Worm (Caenorhabditis elegans): ENCODE data around the gene dph-2.
A peak's percentile ranks its signal among the peaks of the same experiment; 100 is the strongest.

Gene dph-2

ce11 chrII:10753694-10754093, 39.6 kb upstream of the dph-2 start:
- TF ChIP-seq ces-1 (GFP tag; optimal IDR thresholded peaks at IDR 0.05) (peak; percentile 71), mep-1 (tag; optimal IDR thresholded peaks at IDR 0.05) (no peak)

- TF ChIP-seq pha-4 (tag; optimal IDR thresholded peaks at IDR 0.05) (no peak), ces-1 (GFP tag; optimal IDR thresholded peaks at IDR 0.05) (peak; percentile 31)
Measured at ce11 chrII:10744801-10745200, 30.7 kb upstream of the dph-2 start.

DNA sequence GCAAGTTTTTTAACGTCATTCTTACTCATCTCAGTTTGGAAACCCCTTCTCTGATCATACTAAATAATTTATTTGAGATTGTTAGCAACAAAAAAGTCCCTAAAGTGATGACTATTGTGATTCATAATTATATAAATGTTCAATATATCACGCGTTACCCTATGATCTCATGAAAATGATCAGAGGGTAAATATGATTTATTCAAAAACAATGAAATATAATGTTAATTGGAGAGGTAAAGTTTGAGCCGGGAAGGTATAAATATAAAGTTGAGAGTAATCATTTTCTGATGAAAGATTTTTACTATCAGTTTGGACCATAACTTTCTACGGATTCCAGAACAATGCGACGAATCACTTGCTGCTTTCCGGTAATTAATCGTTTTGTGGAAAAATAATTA, 23.0 kb upstream of the dph-2 start, which contains the start of gene C52A11.3:
Gene C52A11.3 (plus strand): TSS at position 301 of the 400 bp plus-strand sequence.
- TF ChIP-seq tbx-8 (GFP tag; optimal IDR thresholded peaks at IDR 0.05) (no peak), drap-1 (GFP tag; optimal IDR thresholded peaks at IDR 0.05) (no peak), ceh-83 (GFP tag; optimal IDR thresholded peaks at IDR 0.05) (no peak)

DNA sequence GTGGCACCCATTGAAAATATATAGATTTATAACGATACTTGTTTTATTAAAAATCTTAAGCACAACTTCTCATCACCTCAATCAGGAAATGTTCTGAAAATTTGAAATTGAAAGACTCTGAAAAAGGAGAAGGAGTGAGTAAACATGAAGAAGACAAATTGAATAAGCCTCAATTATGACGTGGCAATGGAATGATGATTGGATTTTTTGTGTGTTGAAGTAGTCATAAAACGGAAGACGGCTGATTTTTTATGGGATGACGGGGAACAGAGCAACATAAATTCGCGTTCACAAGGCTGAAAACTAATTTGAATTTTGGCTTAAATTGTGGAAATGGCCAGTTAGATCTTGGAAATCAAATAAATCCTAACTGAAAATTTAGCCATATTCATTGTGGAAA, 17.5 kb upstream of the dph-2 start, which contains the start of gene glb-12:
Gene glb-12 (minus strand): TSS at position 101 of the 400 bp plus-strand sequence.
- TF ChIP-seq nhr-2 (tag; optimal IDR thresholded peaks at IDR 0.05) (no peak), flh-1 (GFP tag; optimal IDR thresholded peaks at IDR 0.05) (no peak), hlh-1 (tag; optimal IDR thresholded peaks at IDR 0.05) (no peak), M03D4.4 (tag; optimal IDR thresholded peaks at IDR 0.05) (no peak), elt-1 (tag; optimal IDR thresholded peaks at IDR 0.05; ENCODE audit: borderline replicate concordance, insufficient read depth) (no peak), sptf-1 (tag; optimal IDR thresholded peaks at IDR 0.05) (no peak), mep-1 (tag; optimal IDR thresholded peaks at IDR 0.05) (no peak), snpc-4 (tag; optimal IDR thresholded peaks at IDR 0.05) (no peak), cnd-1 (tag; optimal IDR thresholded peaks at IDR 0.05) (no peak), lin-32 (GFP tag; optimal IDR thresholded peaks at IDR 0.05) (no peak), mab-5 (tag; optimal IDR thresholded peaks at IDR 0.05) (no peak), bed-3 (GFP tag; optimal IDR thresholded peaks at IDR 0.05) (no peak), drap-1 (GFP tag; optimal IDR thresholded peaks at IDR 0.05) (no peak), elt-3 (tag; optimal IDR thresholded peaks at IDR 0.05) (no peak)

DNA sequence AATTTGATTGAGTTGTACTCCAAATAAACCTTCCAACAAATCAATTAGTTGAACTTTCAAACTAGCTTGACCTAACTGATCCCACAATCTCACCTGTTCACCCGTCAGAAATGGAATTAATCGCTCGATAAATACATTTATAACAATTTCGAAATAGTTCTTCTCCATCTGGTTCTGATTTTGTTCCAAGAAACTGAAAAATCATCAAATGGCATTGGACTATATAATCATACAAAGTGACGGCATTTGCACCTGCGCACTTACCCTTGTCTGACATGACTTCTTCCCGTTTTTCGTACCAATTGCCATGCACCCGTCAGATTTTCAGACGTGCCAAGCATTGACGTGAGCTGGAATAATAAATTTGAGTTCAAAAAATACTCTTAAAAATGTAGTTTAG, 16.6 kb upstream of the dph-2 start:
- no peak for TF ChIP-seq M03D4.4 (tag; optimal IDR thresholded peaks at IDR 0.05)
- TF ChIP-seq nhr-237 (tag; optimal IDR thresholded peaks at IDR 0.05): no peak
- TF ChIP-seq elt-1 (tag; optimal IDR thresholded peaks at IDR 0.05; ENCODE audit: borderline replicate concordance, insufficient read depth): no peak
- no peak for TF ChIP-seq hlh-1 (tag; optimal IDR thresholded peaks at IDR 0.05)
- TF ChIP-seq snpc-4 (tag; optimal IDR thresholded peaks at IDR 0.05): no peak
- TF ChIP-seq lin-13 (tag; optimal IDR thresholded peaks at IDR 0.05): no peak
- no peak for TF ChIP-seq nhr-2 (tag; optimal IDR thresholded peaks at IDR 0.05)
- TF ChIP-seq mep-1 (tag; optimal IDR thresholded peaks at IDR 0.05): no peak
- TF ChIP-seq flh-1 (GFP tag; optimal IDR thresholded peaks at IDR 0.05): no peak
- TF ChIP-seq pha-4 (tag; optimal IDR thresholded peaks at IDR 0.05): no peak
- TF ChIP-seq ceh-83 (GFP tag; optimal IDR thresholded peaks at IDR 0.05): no peak
- no peak for TF ChIP-seq unc-39 (tag; optimal IDR thresholded peaks at IDR 0.05)
- no peak for TF ChIP-seq drap-1 (GFP tag; optimal IDR thresholded peaks at IDR 0.05)
- TF ChIP-seq mab-5 (tag; optimal IDR thresholded peaks at IDR 0.05): no peak
- no peak for TF ChIP-seq blmp-1 (tag; optimal IDR thresholded peaks at IDR 0.05)
- no peak for TF ChIP-seq ces-1 (GFP tag; optimal IDR thresholded peaks at IDR 0.05)
- no peak for TF ChIP-seq unc-120 (tag; optimal IDR thresholded peaks at IDR 0.05; ENCODE audit: poor library complexity, severe bottlenecking)
- TF ChIP-seq ceh-43 (GFP tag; optimal IDR thresholded peaks at IDR 0.05): no peak
- TF ChIP-seq lin-32 (GFP tag; optimal IDR thresholded peaks at IDR 0.05): no peak

DNA sequence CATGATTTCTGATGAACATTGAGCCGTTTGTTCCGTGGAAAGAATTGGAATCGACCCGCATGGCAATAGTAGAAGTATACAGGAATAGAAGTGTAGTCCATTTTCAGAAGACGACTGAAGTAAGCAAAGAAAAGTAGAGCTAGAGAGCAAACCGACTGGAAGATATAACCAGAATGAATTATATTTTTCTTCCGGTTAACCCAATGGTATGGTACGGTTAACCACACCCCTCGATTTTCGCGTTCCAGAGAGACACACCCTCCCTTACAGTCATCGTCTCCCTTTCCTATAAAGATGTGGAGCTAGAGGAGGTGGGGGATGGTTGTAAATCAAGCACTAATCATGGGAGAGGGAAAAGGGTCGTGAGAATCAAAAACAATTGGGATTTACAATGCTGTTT, 9.0 kb upstream of the dph-2 start, which contains the start of gene C09G5.14:
Gene C09G5.14 (minus strand): TSS at position 101 of the 400 bp plus-strand sequence.
- no peak for TF ChIP-seq tbx-8 (GFP tag; optimal IDR thresholded peaks at IDR 0.05)
- TF ChIP-seq unc-120 (tag; optimal IDR thresholded peaks at IDR 0.05; ENCODE audit: poor library complexity, severe bottlenecking): no peak
- no peak for TF ChIP-seq mab-5 (tag; optimal IDR thresholded peaks at IDR 0.05)
- no peak for TF ChIP-seq mls-2 (tag; optimal IDR thresholded peaks at IDR 0.05)
- TF ChIP-seq ceh-83 (GFP tag; optimal IDR thresholded peaks at IDR 0.05): no peak
- no peak for TF ChIP-seq lin-13 (tag; optimal IDR thresholded peaks at IDR 0.05)
- TF ChIP-seq lsy-2 (tag; optimal IDR thresholded peaks at IDR 0.05): no peak
- no peak for TF ChIP-seq ham-2 (GFP tag; optimal IDR thresholded peaks at IDR 0.05)
- no peak for TF ChIP-seq M03D4.4 (tag; optimal IDR thresholded peaks at IDR 0.05)
- no peak for TF ChIP-seq sem-2 (GFP tag; optimal IDR thresholded peaks at IDR 0.05)
- no peak for TF ChIP-seq nhr-76 (tag; optimal IDR thresholded peaks at IDR 0.05)
- no peak for TF ChIP-seq nhr-2 (tag; optimal IDR thresholded peaks at IDR 0.05)
- no peak for TF ChIP-seq cnd-1 (tag; optimal IDR thresholded peaks at IDR 0.05)
- TF ChIP-seq elt-1 (tag; optimal IDR thresholded peaks at IDR 0.05; ENCODE audit: borderline replicate concordance, insufficient read depth): no peak
- no peak for TF ChIP-seq zip-8 (tag; optimal IDR thresholded peaks at IDR 0.05)

Measured in whole organism, mixed stage, embryonic.